Worm (Caenorhabditis elegans): ENCODE measurements around the gene Y116A8C.25.

DNA sequence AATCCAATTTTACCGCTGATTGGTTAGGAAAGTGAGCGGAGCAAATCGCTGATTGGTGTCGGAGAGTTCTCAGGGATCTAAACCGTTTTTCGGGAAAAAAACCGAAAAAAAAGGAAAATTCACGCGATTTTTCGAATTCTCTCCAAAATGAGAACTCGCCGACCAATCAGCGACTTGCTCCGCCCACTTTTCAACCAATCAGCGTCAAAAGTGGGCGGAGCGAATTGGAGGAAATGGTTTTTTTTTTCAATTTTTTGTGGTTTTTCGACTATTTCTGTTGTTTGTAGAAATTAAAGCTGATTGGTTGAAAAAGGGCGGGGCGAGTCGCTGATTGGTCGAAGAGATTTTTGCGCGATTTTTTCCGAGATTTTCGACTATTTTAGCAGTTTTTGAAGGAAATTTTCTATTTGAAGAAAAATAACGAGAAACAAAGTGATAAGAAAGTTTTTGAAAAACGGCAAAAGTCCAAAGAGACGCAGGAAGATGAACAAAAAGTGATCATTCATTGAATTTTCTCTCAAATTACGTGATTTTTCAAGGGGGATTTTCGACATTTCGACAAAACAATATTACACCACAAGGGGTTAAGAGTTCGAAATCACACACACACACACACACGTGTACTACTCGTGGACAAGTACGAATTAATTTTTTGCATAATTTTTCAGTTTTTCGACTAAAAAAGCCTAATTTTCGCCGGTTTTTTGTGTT is 22.2 kb upstream of the Y116A8C.25 start:
- TF ChIP-seq unc-120 (tag; optimal IDR thresholded peaks at IDR 0.05; ENCODE audit: poor library complexity, severe bottlenecking) (no peak), nhr-12 (tag; optimal IDR thresholded peaks at IDR 0.05) (no peak), nhr-28 (tag; optimal IDR thresholded peaks at IDR 0.05) (no peak), unc-62 (GFP tag; optimal IDR thresholded peaks at IDR 0.05) (no peak), pha-4 (tag; optimal IDR thresholded peaks at IDR 0.05) (no peak)

Data from whole organism, mixed stage, embryonic.